Worm (Caenorhabditis elegans) whole organism, L4/young adult: ENCODE measurements around the gene nhr-38.

ENCODE experiments used
- dao-5 ChIP-seq: sonication (generic microtip); optimal IDR thresholded peaks from 2 replicates; lab custom pipeline; 2016; ENCODE audit warnings: missing genotype, missing genetic modification characterization, moderate library complexity, missing compliant biosample characterization
- him-1 ChIP-seq: sonication (generic microtip); optimal IDR thresholded peaks from 2 replicates; lab custom pipeline; 2016; ENCODE audit warnings: missing genotype, missing genetic modification reagents, missing genetic modification characterization, missing compliant biosample characterization

- no peak for TF ChIP-seq dao-5 (tag; lab: Kevin White, UChicago)
- no peak for TF ChIP-seq him-1
Observed at ce11 chrIV:9755713-9756112, 45.7 kb downstream of the nhr-38 start.
